Worm (Caenorhabditis elegans) whole organism, late embryonic: Measurements from ENCODE around the gene eif-2A.
A peak's percentile ranks its signal among the peaks of the same experiment; 100 is the strongest.

Experiments
- C08G9.2 ChIP-seq: sonication (generic microtip); optimal IDR thresholded peaks from 2 replicates; lab custom pipeline; 2016; ENCODE audit warnings: mild to moderate bottlenecking, missing genetic modification characterization, moderate library complexity, missing compliant biosample characterization
- C38D4.7 ChIP-seq: fragments of 200-800 bp; sonication (Bioruptor generic); optimal IDR thresholded peaks from 2 replicates; lab custom pipeline; 2018; ENCODE audit warnings: mild to moderate bottlenecking, missing genetic modification characterization, moderate library complexity, missing compliant biosample characterization
- F13H6.1 ChIP-seq: sonication (generic microtip); optimal IDR thresholded peaks from 2 replicates; lab custom pipeline; 2016; ENCODE audit warnings: missing genetic modification characterization, missing compliant biosample characterization
- ahr-1 ChIP-seq: sonication (generic microtip); optimal IDR thresholded peaks from 2 replicates; lab custom pipeline; 2016; ENCODE audit warnings: missing genetic modification characterization, missing compliant biosample characterization
- ceh-14 ChIP-seq: sonication (generic microtip); optimal IDR thresholded peaks from 2 replicates; lab custom pipeline; 2016; ENCODE audit warnings: missing genotype, missing genetic modification characterization, missing compliant biosample characterization
- ceh-18 ChIP-seq: sonication (generic microtip); optimal IDR thresholded peaks from 2 replicates; lab custom pipeline; 2016; ENCODE audit warnings: missing genetic modification characterization, missing compliant biosample characterization
- ceh-22 ChIP-seq: sonication (generic microtip); optimal IDR thresholded peaks from 2 replicates; lab custom pipeline; 2017; ENCODE audit warnings: missing biosample characterization, missing genetic modification characterization
- ceh-24 ChIP-seq: sonication (generic microtip); optimal IDR thresholded peaks from 2 replicates; lab custom pipeline; 2016; ENCODE audit warnings: mild to moderate bottlenecking, missing genetic modification characterization, missing compliant biosample characterization
- ceh-30 ChIP-seq: fragments of 150-350 bp; optimal IDR thresholded peaks from 2 replicates; lab custom pipeline; 2014; ENCODE audit warnings: missing biosample characterization, missing genetic modification characterization
- ceh-31 ChIP-seq: sonication (generic microtip); optimal IDR thresholded peaks from 2 replicates; lab custom pipeline; 2016; ENCODE audit warnings: missing genetic modification characterization, missing compliant biosample characterization
- ceh-34 ChIP-seq: sonication (generic microtip); optimal IDR thresholded peaks from 2 replicates; lab custom pipeline; 2016; ENCODE audit warnings: mild to moderate bottlenecking, missing genetic modification characterization, missing compliant biosample characterization
- ceh-6 ChIP-seq: fragments of 200-800 bp; sonication (Bioruptor generic); optimal IDR thresholded peaks from 2 replicates; lab custom pipeline; 2018; ENCODE audit warnings: mild to moderate bottlenecking, missing genetic modification characterization, missing compliant biosample characterization
- dmd-4 ChIP-seq: sonication (generic microtip); optimal IDR thresholded peaks from 2 replicates; lab custom pipeline; 2016; ENCODE audit warnings: borderline replicate concordance, missing genetic modification characterization, missing compliant biosample characterization
- dve-1 ChIP-seq: sonication (generic microtip); optimal IDR thresholded peaks from 2 replicates; lab custom pipeline; 2017; ENCODE audit warnings: antibody characterized with exemption, mild to moderate bottlenecking, missing genetic modification characterization, missing compliant biosample characterization
- elt-4 ChIP-seq: sonication (generic microtip); optimal IDR thresholded peaks from 2 replicates; lab custom pipeline; 2016; ENCODE audit warnings: missing genetic modification characterization, missing compliant biosample characterization
- ets-4 ChIP-seq: sonication (generic microtip); optimal IDR thresholded peaks from 2 replicates; lab custom pipeline; 2016; ENCODE audit warnings: missing genetic modification characterization, missing compliant biosample characterization
- fax-1 ChIP-seq: sonication (generic microtip); optimal IDR thresholded peaks from 2 replicates; lab custom pipeline; 2016; ENCODE audit warnings: missing genotype, missing genetic modification characterization, missing compliant biosample characterization
- fkh-6 ChIP-seq: sonication (generic microtip); optimal IDR thresholded peaks from 2 replicates; lab custom pipeline; 2016; ENCODE audit warnings: missing genetic modification characterization, missing compliant biosample characterization
- gmeb-2 ChIP-seq: sonication (generic microtip); optimal IDR thresholded peaks from 2 replicates; lab custom pipeline; 2016; ENCODE audit warnings: missing genetic modification characterization, inconsistent platforms, missing compliant biosample characterization
- hlh-15 ChIP-seq: sonication (generic microtip); optimal IDR thresholded peaks from 2 replicates; lab custom pipeline; 2016; ENCODE audit warnings: missing genetic modification characterization, missing compliant biosample characterization
- hlh-30 ChIP-seq: sonication (generic microtip); optimal IDR thresholded peaks from 2 replicates; lab custom pipeline; 2017; ENCODE audit warnings: antibody characterized with exemption, missing genetic modification characterization, missing compliant biosample characterization; ENCODE audit not compliant: insufficient read depth
- hlh-6 ChIP-seq: sonication (generic microtip); optimal IDR thresholded peaks from 2 replicates; lab custom pipeline; 2016; ENCODE audit warnings: missing genotype, missing genetic modification characterization, missing compliant biosample characterization
- hlh-8 ChIP-seq: sonication (generic microtip); optimal IDR thresholded peaks from 2 replicates; lab custom pipeline; 2016; ENCODE audit warnings: missing genotype, missing genetic modification characterization, missing compliant biosample characterization
- lim-6 ChIP-seq: sonication (generic microtip); optimal IDR thresholded peaks from 2 replicates; lab custom pipeline; 2016; ENCODE audit warnings: missing genetic modification characterization, missing compliant biosample characterization
- madf-2 ChIP-seq: sonication (generic microtip); optimal IDR thresholded peaks from 2 replicates; lab custom pipeline; 2017; ENCODE audit warnings: missing genetic modification characterization, missing compliant biosample characterization
- nfya-1 ChIP-seq: sonication (generic microtip); optimal IDR thresholded peaks from 2 replicates; lab custom pipeline; 2017; ENCODE audit warnings: missing genetic modification characterization, mild to moderate bottlenecking, missing compliant biosample characterization, antibody characterized with exemption, moderate library complexity
- nhr-11 ChIP-seq: fragments of 150-350 bp; optimal IDR thresholded peaks from 2 replicates; lab custom pipeline; 2014; ENCODE audit warnings: missing biosample characterization, missing genetic modification characterization
- pag-3 ChIP-seq: sonication (generic microtip); optimal IDR thresholded peaks from 2 replicates; lab custom pipeline; 2016; ENCODE audit warnings: missing compliant biosample characterization, missing genetic modification characterization, borderline replicate concordance
- pat-9 ChIP-seq: fragments of 200-800 bp; sonication (Bioruptor generic); optimal IDR thresholded peaks from 2 replicates; lab custom pipeline; 2018; ENCODE audit warnings: mild to moderate bottlenecking, missing genetic modification characterization, moderate library complexity, missing compliant biosample characterization
- pax-1 ChIP-seq: fragments of 150-350 bp; optimal IDR thresholded peaks from 2 replicates; lab custom pipeline; 2014; ENCODE audit warnings: missing biosample characterization, missing genetic modification characterization
- pha-2 ChIP-seq: sonication (generic microtip); optimal IDR thresholded peaks from 2 replicates; lab custom pipeline; 2017; ENCODE audit warnings: mild to moderate bottlenecking, missing genetic modification characterization, missing compliant biosample characterization
- pha-4 ChIP-seq: fragments of 150-350 bp; optimal IDR thresholded peaks from 2 replicates; lab custom pipeline; 2018; ENCODE audit warnings: missing biosample characterization, missing genetic modification reagents, missing genetic modification characterization
- pqm-1 ChIP-seq: sonication (generic microtip); optimal IDR thresholded peaks from 2 replicates; lab custom pipeline; 2016; ENCODE audit warnings: missing genetic modification characterization, missing compliant biosample characterization
- pros-1 ChIP-seq: fragments of 150-350 bp; optimal IDR thresholded peaks from 2 replicates; lab custom pipeline; 2014; ENCODE audit warnings: missing biosample characterization, missing genetic modification reagents, missing genetic modification characterization
- ref-2 ChIP-seq: sonication (generic microtip); optimal IDR thresholded peaks from 2 replicates; lab custom pipeline; 2016; ENCODE audit warnings: missing genetic modification characterization, missing compliant biosample characterization
- rnt-1 ChIP-seq: sonication (generic microtip); optimal IDR thresholded peaks from 2 replicates; lab custom pipeline; 2016; ENCODE audit warnings: missing genetic modification characterization, missing compliant biosample characterization
- sdc-2 ChIP-seq: sonication (generic microtip); optimal IDR thresholded peaks from 2 replicates; lab custom pipeline; 2016; ENCODE audit warnings: missing genotype, missing genetic modification characterization, missing compliant biosample characterization
- sox-4 ChIP-seq: sonication (generic microtip); optimal IDR thresholded peaks from 2 replicates; lab custom pipeline; 2017; ENCODE audit warnings: mild to moderate bottlenecking, missing genetic modification characterization, inconsistent platforms, missing compliant biosample characterization
- syd-9 ChIP-seq: sonication (generic microtip); optimal IDR thresholded peaks from 2 replicates; lab custom pipeline; 2016; ENCODE audit warnings: mild to moderate bottlenecking, missing genetic modification characterization, moderate library complexity, missing compliant biosample characterization
- tbx-2 ChIP-seq: sonication (generic microtip); optimal IDR thresholded peaks from 2 replicates; lab custom pipeline; 2016; ENCODE audit warnings: missing genetic modification characterization, missing compliant biosample characterization
- ttx-3 ChIP-seq: sonication (generic microtip); optimal IDR thresholded peaks from 2 replicates; lab custom pipeline; 2016; ENCODE audit warnings: missing genetic modification reagents, missing genetic modification characterization, missing compliant biosample characterization
- unc-3 ChIP-seq, 2 experiments: fragments of 200-800 bp in 1 of 2; sonication (Bioruptor generic) in 1 of 2; sonication (generic microtip) in 1 of 2; conservative IDR thresholded peaks in 1 of 2; optimal IDR thresholded peaks in 1 of 2; 2 replicates each; pipeline versions ENCODE4 v1.3.6 to Lab custom; 2016 to 2022; ENCODE audit warnings: missing compliant biosample characterization in 2 of 2, missing genetic modification characterization in 2 of 2, missing genetic modification reagents in 1 of 2
- unc-42 ChIP-seq: sonication (generic microtip); optimal IDR thresholded peaks from 2 replicates; lab custom pipeline; 2016; ENCODE audit warnings: missing genotype, missing genetic modification characterization, missing compliant biosample characterization
- unc-55 ChIP-seq: sonication (generic microtip); optimal IDR thresholded peaks from 2 replicates; lab custom pipeline; 2017; ENCODE audit warnings: missing biosample characterization, missing genetic modification reagents, missing genetic modification characterization
- unc-86 ChIP-seq: sonication (generic microtip); optimal IDR thresholded peaks from 2 replicates; lab custom pipeline; 2016; ENCODE audit warnings: missing genetic modification characterization, missing compliant biosample characterization
- zip-5 ChIP-seq: sonication (generic microtip); optimal IDR thresholded peaks from 2 replicates; lab custom pipeline; 2016; ENCODE audit warnings: missing genetic modification characterization, missing compliant biosample characterization

Gene eif-2A

DNA sequence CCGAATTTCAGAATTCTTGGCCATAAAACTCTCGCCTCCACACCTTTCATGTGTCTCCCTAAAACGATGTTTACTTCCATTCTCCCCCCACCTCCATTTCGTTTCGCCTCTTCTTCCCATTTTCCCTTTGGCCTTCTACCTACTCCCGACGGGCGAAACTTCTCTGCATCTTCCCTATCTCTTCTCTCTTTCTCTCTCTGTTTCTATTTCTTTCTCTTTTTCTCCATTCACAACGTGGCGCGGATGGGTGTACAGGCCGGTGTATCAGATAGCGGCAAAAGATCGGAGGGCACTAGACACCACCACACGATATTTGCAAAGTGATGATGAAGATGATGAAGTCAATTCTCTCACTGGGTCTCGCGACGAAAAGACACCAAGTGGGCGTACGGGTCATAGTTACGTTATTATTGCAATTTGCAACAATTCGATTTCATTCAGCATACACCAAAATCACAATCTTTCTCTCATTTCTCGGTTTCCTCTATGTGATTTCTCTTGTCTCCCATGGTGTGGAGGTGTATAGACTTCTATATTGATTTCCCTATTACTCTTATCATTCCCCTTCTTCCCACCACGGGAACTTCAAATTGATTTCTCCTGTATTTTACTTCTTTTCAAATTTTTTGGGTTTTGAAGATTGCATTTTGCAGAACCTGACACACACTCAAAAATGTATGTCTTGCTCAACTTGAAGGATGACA is 31.8 kb upstream of the eif-2A start, which contains the start of gene ztf-27:
TSS of gene ztf-27 (plus strand) at position 654 of the 704 bp plus-strand sequence.
- no peak for TF ChIP-seq zip-5 (tag; lab: Kevin White, UChicago)
- no peak for TF ChIP-seq pag-3 (tag; lab: Kevin White, UChicago)
- TF ChIP-seq ceh-31 (tag; lab: Kevin White, UChicago), result peak; percentile 27
- no peak for TF ChIP-seq C38D4.7 (GFP tag; lab: Kevin White, UChicago)
- no peak for TF ChIP-seq fax-1
- no peak for TF ChIP-seq hlh-8 (tag; lab: Kevin White, UChicago)
- peak; percentile 14 for TF ChIP-seq sdc-2 (tag; lab: Kevin White, UChicago)
- TF ChIP-seq ceh-6 (GFP tag; lab: Kevin White, UChicago), result peak; percentile 4
- peak; percentile 57 for TF ChIP-seq ceh-18 (tag; lab: Kevin White, UChicago)
- peak; percentile 1 for TF ChIP-seq F13H6.1 (tag; lab: Kevin White, UChicago)
- TF ChIP-seq hlh-30 (tag; lab: Kevin White, UChicago), result no peak
- no peak for TF ChIP-seq pax-1 (tag; lab: Kevin White, UChicago)
- TF ChIP-seq pros-1 (tag; lab: Kevin White, UChicago), result peak; percentile 23
- TF ChIP-seq madf-2 (tag; lab: Kevin White, UChicago), result peak; percentile 18
- no peak for TF ChIP-seq gmeb-2
- peak; percentile 34 for TF ChIP-seq dve-1 (tag; lab: Kevin White, UChicago)
- peak; percentile 26 for TF ChIP-seq C08G9.2 (tag; lab: Kevin White, UChicago)
- TF ChIP-seq ets-4 (tag; lab: Kevin White, UChicago), result no peak
- no peak for TF ChIP-seq ceh-22 (tag; lab: Kevin White, UChicago)
- peak; percentile 10 for TF ChIP-seq syd-9 (tag; lab: Kevin White, UChicago)
- TF ChIP-seq tbx-2 (tag; lab: Kevin White, UChicago), result peak; percentile 22
- no peak for TF ChIP-seq pha-2 (tag; lab: Kevin White, UChicago)
- TF ChIP-seq unc-3 (GFP tag; conservative IDR thresholded peaks at IDR 0.05; lab: Robert Waterston, UW), result no peak
- no peak for TF ChIP-seq unc-3 (tag; optimal IDR thresholded peaks at IDR 0.05; lab: Kevin White, UChicago)
- TF ChIP-seq pha-4, result no peak
- TF ChIP-seq nfya-1 (tag; lab: Kevin White, UChicago), result peak; percentile 41
- TF ChIP-seq hlh-6, result peak; percentile 7
- peak; percentile 54 for TF ChIP-seq ceh-34 (tag; lab: Kevin White, UChicago)
- TF ChIP-seq pqm-1 (tag; lab: Kevin White, UChicago), result no peak
- peak; percentile 16 for TF ChIP-seq ref-2 (tag; lab: Kevin White, UChicago)

DNA sequence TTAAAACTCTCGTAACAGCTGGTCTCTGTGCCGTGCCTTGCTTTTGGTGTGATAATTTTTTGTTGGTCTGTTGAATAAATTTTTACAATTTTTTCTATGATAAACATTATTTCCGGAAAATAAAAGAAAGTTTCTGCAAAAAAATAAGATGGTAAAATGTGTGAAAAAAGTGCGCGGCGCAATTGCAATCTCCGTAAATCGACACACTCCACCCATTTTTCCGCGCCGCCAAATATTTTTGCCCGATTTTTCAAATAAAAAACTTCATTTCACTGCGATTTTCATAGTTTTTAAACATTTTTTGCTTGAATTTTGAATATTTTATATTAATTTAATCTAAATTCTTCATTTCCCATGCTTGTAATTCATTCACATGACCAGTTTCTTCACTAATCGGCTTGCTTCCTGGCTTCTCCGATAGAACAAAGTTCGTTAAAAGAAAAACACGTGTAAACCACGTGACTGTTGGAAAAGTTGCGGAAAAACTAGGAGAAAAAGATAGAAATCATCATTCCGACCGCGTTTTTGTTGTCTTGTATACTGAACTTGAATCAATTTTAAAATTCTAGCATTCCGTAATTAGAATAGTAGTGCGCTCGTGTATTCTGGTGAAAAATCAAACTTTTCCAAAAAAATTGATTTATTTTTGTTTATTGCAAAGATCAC is 28.4 kb upstream of the eif-2A start:
- TF ChIP-seq ref-2 (tag; lab: Kevin White, UChicago) (peak; percentile 51), tbx-2 (tag; lab: Kevin White, UChicago) (peak; percentile 96), ceh-31 (tag; lab: Kevin White, UChicago) (peak; percentile 56), dmd-4 (tag; lab: Kevin White, UChicago) (no peak), hlh-30 (tag; lab: Kevin White, UChicago) (peak; percentile 33), ceh-14 (tag; lab: Kevin White, UChicago) (peak; percentile 70), unc-42 (tag; lab: Kevin White, UChicago) (peak; percentile 34), ttx-3 (tag; lab: Kevin White, UChicago) (peak; percentile 80), sox-4 (tag; lab: Kevin White, UChicago) (peak; percentile 50), hlh-6 (no peak), pat-9 (tag; lab: Kevin White, UChicago) (peak; percentile 50), lim-6 (no peak), F13H6.1 (tag; lab: Kevin White, UChicago) (peak; percentile 17), unc-55 (GFP tag; lab: Kevin White, UChicago) (no peak), fkh-6 (tag; lab: Kevin White, UChicago) (peak; percentile 0), C08G9.2 (tag; lab: Kevin White, UChicago) (peak; percentile 36), elt-4 (tag; lab: Kevin White, UChicago) (no peak), pha-4 (no peak), zip-5 (tag; lab: Kevin White, UChicago) (peak; percentile 40), hlh-15 (tag; lab: Kevin White, UChicago) (no peak), pha-2 (tag; lab: Kevin White, UChicago) (peak; percentile 61), ceh-30 (tag; lab: Kevin White, UChicago) (no peak), nhr-11 (tag; lab: Kevin White, UChicago) (no peak), unc-86 (no peak), ceh-24 (tag; lab: Kevin White, UChicago) (no peak), rnt-1 (tag; lab: Kevin White, UChicago) (no peak), pag-3 (tag; lab: Kevin White, UChicago) (no peak), fax-1 (peak; percentile 63), dve-1 (tag; lab: Kevin White, UChicago) (peak; percentile 16), ahr-1 (peak; percentile 46)
